Fruit fly (Drosophila melanogaster) whole organism, embryonic: ENCODE measurements around the gene CG12784.

ENCODE experiments used
- B-H1 ChIP-seq: fragments of 200-800 bp; sonication (Bioruptor generic); IDR thresholded peaks from 3 replicates; pipeline ENCODE4 v1.3.6; 2022; ENCODE audit warnings: missing biosample characterization, missing genetic modification characterization
- Bdp1 ChIP-seq: fragments of 200-800 bp; sonication (Bioruptor generic); optimal IDR thresholded peaks from 3 replicates; lab custom pipeline; 2016; ENCODE audit warnings: missing biosample characterization, missing genetic modification characterization
- CG10431 ChIP-seq: fragments of 200-800 bp; sonication (Bioruptor generic); optimal IDR thresholded peaks from 3 replicates; lab custom pipeline; 2018; ENCODE audit warnings: missing biosample characterization, mild to moderate bottlenecking, missing genetic modification characterization
- CG10462 ChIP-seq: fragments of 200-800 bp; sonication (Bioruptor generic); optimal IDR thresholded peaks from 2 replicates; lab custom pipeline; 2016; ENCODE audit warnings: missing biosample characterization, missing genetic modification characterization
- CG11695 ChIP-seq: fragments of 200-800 bp; sonication (Bioruptor generic); IDR thresholded peaks from 3 replicates; pipeline ENCODE4 v1.3.6; 2022; ENCODE audit warnings: missing biosample characterization, missing genetic modification characterization
- CG12769 ChIP-seq: fragments of 200-800 bp; sonication (Bioruptor generic); optimal IDR thresholded peaks from 2 replicates; lab custom pipeline; 2019; ENCODE audit warnings: missing biosample characterization, mild to moderate bottlenecking, missing genetic modification characterization, moderate library complexity
- CG1529 ChIP-seq: fragments of 200-800 bp; sonication (Bioruptor generic); optimal IDR thresholded peaks from 3 replicates; lab custom pipeline; 2018; ENCODE audit warnings: missing biosample characterization, missing genetic modification characterization
- CG16863 ChIP-seq: fragments of 200-800 bp; sonication (Bioruptor generic); optimal IDR thresholded peaks from 3 replicates; lab custom pipeline; 2016; ENCODE audit warnings: missing biosample characterization, missing genetic modification characterization
- CG17612 ChIP-seq: fragments of 200-800 bp; sonication (Bioruptor generic); IDR thresholded peaks from 2 replicates; pipeline ENCODE4 v1.3.6; 2022; ENCODE audit warnings: missing biosample characterization, missing genetic modification characterization
- CG30431 ChIP-seq: fragments of 200-800 bp; sonication (Bioruptor generic); optimal IDR thresholded peaks from 2 replicates; lab custom pipeline; 2017; ENCODE audit warnings: missing biosample characterization, missing genetic modification characterization
- CG31224 ChIP-seq: fragments of 200-800 bp; sonication (Bioruptor generic); IDR thresholded peaks from 2 replicates; pipeline ENCODE4 v1.3.6; 2022; ENCODE audit warnings: missing biosample characterization, missing genetic modification characterization
- CG43689 ChIP-seq: fragments of 200-800 bp; sonication (Bioruptor generic); IDR thresholded peaks from 2 replicates; pipeline ENCODE4 v1.3.6; 2022; ENCODE audit warnings: missing biosample characterization, missing genetic modification characterization
- CG4707 ChIP-seq: fragments of 200-800 bp; sonication (Bioruptor generic); optimal IDR thresholded peaks from 2 replicates; lab custom pipeline; 2018; ENCODE audit warnings: missing biosample characterization, mild to moderate bottlenecking, missing genetic modification characterization, moderate library complexity
- CG9437 ChIP-seq: fragments of 200-800 bp; sonication (Bioruptor generic); optimal IDR thresholded peaks from 2 replicates; lab custom pipeline; 2018; ENCODE audit warnings: missing biosample characterization, mild to moderate bottlenecking, missing genetic modification characterization
- CHES-1-like ChIP-seq: fragments of 200-800 bp; sonication (Bioruptor generic); optimal IDR thresholded peaks from 2 replicates; lab custom pipeline; 2016; ENCODE audit warnings: missing biosample characterization, missing genetic modification characterization
- CTCF ChIP-seq: fragments of 200-800 bp; sonication (Bioruptor generic); optimal IDR thresholded peaks from 2 replicates; lab custom pipeline; 2017; ENCODE audit warnings: missing biosample characterization, mild to moderate bottlenecking, missing genetic modification characterization, moderate library complexity
- D19A ChIP-seq: fragments of 200-800 bp; optimal IDR thresholded peaks from 3 replicates; lab custom pipeline; 2019; ENCODE audit warnings: missing biosample characterization, mild to moderate bottlenecking, missing genetic modification characterization, moderate library complexity
- Dad ChIP-seq: fragments of 200-800 bp; sonication (Bioruptor generic); optimal IDR thresholded peaks from 3 replicates; lab custom pipeline; 2016; ENCODE audit warnings: missing biosample characterization, missing genetic modification characterization
- Dbx ChIP-seq: fragments of 200-800 bp; sonication (Bioruptor generic); IDR thresholded peaks from 3 replicates; pipeline ENCODE4 v1.3.6; 2022; ENCODE audit warnings: missing biosample characterization, missing genetic modification characterization
- Doc3 ChIP-seq: fragments of 200-800 bp; sonication (Bioruptor generic); IDR thresholded peaks from 3 replicates; pipeline ENCODE4 v1.3.6; 2022; ENCODE audit warnings: missing biosample characterization, missing genetic modification characterization; ENCODE audit not compliant: partially characterized antibody
- Hr78 ChIP-seq, 2 experiments: fragments of 200-800 bp in 1 of 2; fragments of >200 bp in 1 of 2; sonication (Bioruptor generic) in 1 of 2; optimal IDR thresholded peaks; 2 replicates each; lab custom pipeline; 2017 to 2019; ENCODE audit warnings: missing biosample characterization in 2 of 2, missing genetic modification characterization in 2 of 2, mild to moderate bottlenecking in 1 of 2, moderate library complexity in 1 of 2
- NFAT ChIP-seq: fragments of 200-800 bp; sonication (Bioruptor generic); IDR thresholded peaks from 2 replicates; pipeline ENCODE4 v1.3.6; 2022; ENCODE audit warnings: missing biosample characterization, missing genetic modification characterization
- Ptx1 ChIP-seq: fragments of 200-800 bp; sonication (Bioruptor generic); IDR thresholded peaks from 2 replicates; pipeline ENCODE4 v1.3.6; 2022; ENCODE audit warnings: missing biosample characterization, missing genetic modification characterization
- Tbp ChIP-seq: fragments of >200 bp; optimal IDR thresholded peaks from 2 replicates; lab custom pipeline; 2018; ENCODE audit warnings: missing biosample characterization, missing genetic modification characterization
- Trl ChIP-seq, 3 experiments: fragments of >200 bp in 2 of 3; fragments of 200-800 bp in 1 of 3; sonication (Bioruptor generic) in 1 of 3; optimal IDR thresholded peaks; 2 replicates in 1 of 3; 3 replicates in 2 of 3; lab custom pipeline; 2016 to 2017; ENCODE audit warnings: missing biosample characterization in 1 of 3, missing genetic modification characterization in 1 of 3
- Vsx1 ChIP-seq: fragments of 200-800 bp; sonication (Bioruptor generic); optimal IDR thresholded peaks from 2 replicates; lab custom pipeline; 2017; ENCODE audit warnings: missing biosample characterization, mild to moderate bottlenecking, missing genetic modification characterization, missing genetic modification reagents
- Xrp1 ChIP-seq: fragments of 200-800 bp; sonication (Bioruptor generic); IDR thresholded peaks from 2 replicates; pipeline ENCODE4 v1.3.6; 2022; ENCODE audit warnings: missing biosample characterization, missing genetic modification characterization
- ab ChIP-seq: fragments of 200-800 bp; sonication (Bioruptor generic); optimal IDR thresholded peaks from 2 replicates; lab custom pipeline; 2016; ENCODE audit warnings: missing biosample characterization, missing genetic modification characterization
- ac ChIP-seq: fragments of 200-800 bp; sonication (Bioruptor generic); optimal IDR thresholded peaks from 3 replicates; lab custom pipeline; 2017; ENCODE audit warnings: missing biosample characterization, mild to moderate bottlenecking, missing genetic modification characterization
- br ChIP-seq: fragments of >200 bp; optimal IDR thresholded peaks from 2 replicates; lab custom pipeline; 2017
- chm ChIP-seq: fragments of 200-800 bp; sonication (Bioruptor generic); IDR thresholded peaks from 2 replicates; pipeline ENCODE4 v1.3.6; 2022; ENCODE audit warnings: missing biosample characterization, missing genetic modification characterization
- danr ChIP-seq: fragments of 200-800 bp; sonication (Bioruptor generic); IDR thresholded peaks from 2 replicates; pipeline ENCODE4 v1.3.6; 2022; ENCODE audit warnings: missing biosample characterization, missing genetic modification characterization
- dati ChIP-seq: fragments of 200-800 bp; sonication (Bioruptor generic); IDR thresholded peaks from 2 replicates; pipeline ENCODE4 v1.3.6; 2022; ENCODE audit warnings: missing biosample characterization, missing genetic modification characterization
- ftz-f1 ChIP-seq: fragments of 200-800 bp; sonication (Bioruptor generic); optimal IDR thresholded peaks from 2 replicates; lab custom pipeline; 2016; ENCODE audit warnings: missing biosample characterization, missing genetic modification characterization
- hth ChIP-seq: fragments of >200 bp; optimal IDR thresholded peaks from 2 replicates; lab custom pipeline; 2017; ENCODE audit warnings: inconsistent platforms
- klu ChIP-seq: fragments of 200-800 bp; sonication (Bioruptor generic); IDR thresholded peaks from 2 replicates; pipeline ENCODE4 v1.3.6; 2022; ENCODE audit warnings: missing biosample characterization, missing genetic modification characterization
- lmd ChIP-seq: fragments of 200-800 bp; sonication (Bioruptor generic); IDR thresholded peaks from 2 replicates; pipeline ENCODE4 v1.3.6; 2022; ENCODE audit warnings: missing biosample characterization, missing genetic modification characterization
- mam ChIP-seq: fragments of 200-800 bp; sonication (Bioruptor generic); optimal IDR thresholded peaks from 3 replicates; lab custom pipeline; 2016; ENCODE audit warnings: missing biosample characterization, missing genetic modification characterization
- otp ChIP-seq: fragments of 200-800 bp; sonication (Bioruptor generic); IDR thresholded peaks from 3 replicates; pipeline ENCODE4, ENCODE4 v1.3.6; 2022; ENCODE audit warnings: missing biosample characterization, missing genetic modification characterization
- pb ChIP-seq: fragments of 200-800 bp; sonication (Bioruptor generic); optimal IDR thresholded peaks from 3 replicates; lab custom pipeline; 2016; ENCODE audit warnings: missing biosample characterization, missing genetic modification characterization
- schlank ChIP-seq: fragments of 200-800 bp; sonication (Bioruptor generic); optimal IDR thresholded peaks from 2 replicates; lab custom pipeline; 2018; ENCODE audit warnings: missing biosample characterization, mild to moderate bottlenecking, missing genetic modification characterization
- scrt ChIP-seq: fragments of 200-800 bp; sonication (Bioruptor generic); optimal IDR thresholded peaks from 2 replicates; lab custom pipeline; 2018; ENCODE audit warnings: missing biosample characterization, mild to moderate bottlenecking, missing genetic modification characterization, moderate library complexity
- sisA ChIP-seq: fragments of 200-800 bp; sonication (Bioruptor generic); IDR thresholded peaks from 2 replicates; pipeline ENCODE4 v1.3.6; 2022; ENCODE audit warnings: missing biosample characterization, missing genetic modification characterization
- ttk ChIP-seq: fragments of 200-800 bp; sonication (Bioruptor generic); IDR thresholded peaks from 2 replicates; pipeline ENCODE4 v2.1.2; 2022; ENCODE audit warnings: missing biosample characterization, missing genetic modification characterization
- tx ChIP-seq: fragments of 200-800 bp; sonication (Bioruptor generic); optimal IDR thresholded peaks from 2 replicates; lab custom pipeline; 2016; ENCODE audit warnings: missing biosample characterization, missing genetic modification characterization
- usp ChIP-seq: fragments of >200 bp; optimal IDR thresholded peaks from 2 replicates; lab custom pipeline; 2017; ENCODE audit warnings: missing biosample characterization, missing genetic modification characterization
- zfh1 ChIP-seq: fragments of 200-800 bp; sonication (Bioruptor generic); IDR thresholded peaks from 3 replicates; pipeline ENCODE4 v1.3.6; 2022; ENCODE audit warnings: missing biosample characterization, missing genetic modification characterization

The CG12784 gene

DNA sequence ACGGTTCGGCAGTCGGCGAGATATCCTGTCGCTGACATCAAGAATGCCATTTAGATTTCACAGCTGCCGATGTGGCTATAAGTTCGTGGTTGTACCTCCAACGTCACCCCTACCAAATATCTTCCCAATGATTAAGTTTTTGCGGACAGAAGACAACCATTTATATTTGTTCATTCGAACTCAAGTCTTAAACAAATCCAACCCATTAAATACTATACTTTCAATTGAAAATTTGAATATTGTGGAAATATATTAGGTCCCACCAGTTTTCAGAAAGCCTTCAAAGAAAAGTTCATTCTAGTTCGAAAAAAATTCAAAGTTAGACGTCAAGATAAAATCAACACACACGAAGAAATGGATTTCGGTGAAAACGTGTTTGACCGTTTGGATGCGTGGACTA is at the start of gene CG12784:
Gene CG12784, plus strand, starts transcription at position 301 of the 400 bp plus-strand sequence.
- no peak for TF ChIP-seq CHES-1-like (GFP tag; lab: Kevin White, UChicago)
- no peak for TF ChIP-seq br (lab: Kevin White, UChicago)
- TF ChIP-seq CG4707: no peak
- TF ChIP-seq NFAT: no peak
- TF ChIP-seq B-H1 (GFP tag; lab: Robert Waterston, UW): no peak
- no peak for TF ChIP-seq Bdp1 (GFP tag; lab: Kevin White, UChicago)
- TF ChIP-seq pb (GFP tag; lab: Kevin White, UChicago): no peak
- TF ChIP-seq CG16863: no peak
- no peak for TF ChIP-seq Dbx
- TF ChIP-seq hth (lab: Kevin White, UChicago): no peak
- TF ChIP-seq Hr78 (GFP tag; optimal IDR thresholded peaks at IDR 0.05; lab: Kevin White, UChicago): no peak
- no peak for TF ChIP-seq CG1529 (GFP tag; lab: Kevin White, UChicago)
- no peak for TF ChIP-seq schlank (tag; lab: Kevin White, UChicago)
- no peak for TF ChIP-seq Dad (GFP tag; lab: Kevin White, UChicago)
- TF ChIP-seq CG9437 (GFP tag; lab: Kevin White, UChicago): no peak
- no peak for TF ChIP-seq dati (GFP tag; lab: Robert Waterston, UW)
- no peak for TF ChIP-seq CG30431
- TF ChIP-seq klu (GFP tag; lab: Robert Waterston, UW): no peak
- TF ChIP-seq mam (GFP tag; lab: Kevin White, UChicago): no peak
- TF ChIP-seq zfh1: no peak
- TF ChIP-seq, all 482 proteins: peak for 0

DNA sequence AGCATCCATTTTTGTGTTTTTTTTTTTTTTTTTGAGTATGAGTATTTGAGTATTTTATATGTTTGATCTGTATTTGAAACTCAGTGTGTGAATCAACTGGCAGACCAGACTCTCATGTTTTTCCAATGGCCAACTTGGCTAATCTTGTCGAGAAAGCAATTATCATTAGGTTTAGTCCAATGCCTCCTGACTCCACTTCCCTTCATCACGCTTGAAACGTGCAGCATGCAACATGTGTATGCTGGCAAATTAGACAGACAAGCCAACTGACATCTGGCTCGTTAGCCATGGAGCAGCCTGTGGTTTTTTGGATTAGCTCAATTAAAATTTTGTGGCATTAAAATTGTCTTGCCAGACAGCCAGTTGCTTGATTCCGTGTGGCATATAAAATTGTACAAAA is 46.4 kb upstream of the CG12784 start, which contains the start of gene CG31294:
Gene CG31294, minus strand, starts transcription at position 101 of the 400 bp plus-strand sequence.
- TF ChIP-seq Trl (optimal IDR thresholded peaks at IDR 0.05; lab: Kevin White, UChicago) (no peak), Trl (GFP tag; optimal IDR thresholded peaks at IDR 0.05; lab: Kevin White, UChicago) (no peak), Tbp (GFP tag; lab: Kevin White, UChicago) (no peak), CG12769 (tag; lab: Kevin White, UChicago) (no peak), sisA (GFP tag; lab: Robert Waterston, UW) (no peak), chm (GFP tag; lab: Robert Waterston, UW) (no peak), Dbx (no peak), CG31224 (no peak), tx (no peak), CG11695 (GFP tag; lab: Robert Waterston, UW) (no peak), ttk (GFP tag; lab: Robert Waterston, UW) (no peak), Xrp1 (GFP tag; lab: Robert Waterston, UW) (no peak), danr (no peak), ftz-f1 (GFP tag; lab: Kevin White, UChicago) (no peak), br (lab: Kevin White, UChicago) (no peak), Doc3 (GFP tag; lab: Robert Waterston, UW) (no peak), CG10431 (GFP tag; lab: Kevin White, UChicago) (no peak), ac (no peak), Vsx1 (no peak), scrt (GFP tag; lab: Kevin White, UChicago) (no peak)

DNA sequence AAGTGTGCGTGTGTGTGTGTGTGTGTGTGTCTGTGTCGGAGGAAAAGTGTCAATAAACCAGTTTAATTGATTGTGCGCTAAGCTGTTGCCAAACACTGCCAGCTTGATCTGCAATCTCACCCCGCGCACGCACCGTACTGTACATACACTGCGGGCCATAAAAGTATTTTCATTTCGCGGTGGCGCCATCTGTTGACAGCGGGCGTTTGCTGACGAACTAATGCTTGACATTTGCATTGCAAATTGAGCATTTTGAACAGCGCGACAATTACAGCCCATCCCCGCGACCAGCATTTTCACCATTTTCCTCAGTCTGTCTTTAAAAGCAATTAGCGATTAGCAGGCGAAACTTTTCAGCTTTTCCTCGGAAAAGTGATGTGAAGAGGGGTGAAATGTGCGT is 32.3 kb upstream of the CG12784 start:
- TF ChIP-seq lmd (GFP tag; lab: Robert Waterston, UW) (0 out of 2 replicates have a peak, but pooled peaks have one; percentile 9), CTCF (peak; percentile 87), CG10462 (GFP tag; lab: Kevin White, UChicago) (no peak), usp (GFP tag; lab: Kevin White, UChicago) (no peak), Vsx1 (no peak), CG43689 (no peak), ab (GFP tag; lab: Kevin White, UChicago) (no peak), otp (GFP tag; lab: Robert Waterston, UW) (no peak), Ptx1 (GFP tag; lab: Robert Waterston, UW) (no peak), CG17612 (GFP tag; lab: Robert Waterston, UW) (no peak), D19A (tag; lab: Kevin White, UChicago) (no peak)
